Fruit fly (Drosophila melanogaster) Kc167 (cell line): ENCODE measurements around the gene Mcm2.

ENCODE experiments used
- Myc ChIP-seq: fragments of >200 bp; optimal IDR thresholded peaks from 2 replicates; lab custom pipeline; 2017; ENCODE audit warnings: missing external identifiers
- Sin3A ChIP-seq: fragments of >200 bp; optimal IDR thresholded peaks from 2 replicates; lab custom pipeline; 2018; ENCODE audit warnings: missing external identifiers
- h ChIP-seq: fragments of >200 bp; optimal IDR thresholded peaks from 3 replicates; lab custom pipeline; 2018; ENCODE audit warnings: missing external identifiers
- insv ChIP-seq: fragments of >200 bp; optimal IDR thresholded peaks from 3 replicates; lab custom pipeline; 2018; ENCODE audit warnings: missing external identifiers
- psq ChIP-seq: fragments of >200 bp; optimal IDR thresholded peaks from 2 replicates; lab custom pipeline; 2017; ENCODE audit warnings: missing external identifiers
- ttk ChIP-seq: sonication (Bioruptor generic); optimal IDR thresholded peaks from 2 replicates; lab custom pipeline; 2017; ENCODE audit warnings: missing external identifiers

The Mcm2 gene

DNA sequence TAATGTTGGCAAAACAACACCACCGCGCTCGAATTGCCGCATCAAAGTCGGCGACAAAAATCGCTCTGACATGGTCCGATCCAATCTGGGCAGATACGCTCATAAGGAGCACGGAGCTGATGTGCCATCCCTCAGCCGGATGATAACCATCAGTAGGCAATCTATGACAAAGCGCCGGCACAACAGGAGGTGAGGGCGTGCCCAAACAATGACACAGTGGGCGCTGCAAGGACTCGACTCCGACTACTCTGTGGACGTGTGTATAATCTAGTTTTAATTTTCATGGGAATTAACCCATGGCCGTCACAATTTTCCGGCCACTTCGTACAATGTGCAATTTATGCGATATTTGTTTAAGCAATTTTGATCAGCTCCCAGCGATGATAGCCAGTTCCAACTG, 10.3 kb downstream of the Mcm2 start:
- TF ChIP-seq psq (lab: Kevin White, UChicago) (no peak), insv (no peak), Sin3A (lab: Kevin White, UChicago) (no peak), Myc (lab: Kevin White, UChicago) (no peak), ttk (lab: Kevin White, UChicago) (no peak), h (lab: Kevin White, UChicago) (no peak)

dm6 chr3R:8277494-8278293, 12.9 kb downstream of the Mcm2 start, which contains the start of gene ato:
Gene ato, plus strand, starts transcription at chr3R:8278052.
- TF ChIP-seq psq (lab: Kevin White, UChicago) (no peak), h (lab: Kevin White, UChicago) (no peak), Myc (lab: Kevin White, UChicago) (no peak), ttk (lab: Kevin White, UChicago) (no peak), insv (no peak)

DNA sequence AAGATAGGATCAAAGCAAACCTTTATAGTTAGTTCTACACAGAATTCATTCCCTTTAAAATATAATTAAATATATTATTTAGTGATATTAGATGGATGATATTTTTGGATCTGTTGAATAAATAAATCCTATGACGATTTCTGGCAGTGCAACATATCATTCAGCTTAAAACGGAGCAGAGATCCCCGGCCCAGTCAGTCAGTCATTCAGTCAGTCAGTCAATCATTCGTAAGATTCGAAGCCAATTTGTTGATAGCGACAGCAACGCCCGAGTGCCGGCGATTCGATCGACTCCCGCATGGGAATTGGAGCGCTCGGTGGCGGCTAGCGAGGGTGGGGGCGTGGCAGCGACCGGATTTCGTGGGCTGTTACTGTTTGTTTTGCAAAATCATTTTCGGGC, 15.2 kb downstream of the Mcm2 start:
- no peak for TF ChIP-seq h (lab: Kevin White, UChicago)
- no peak for TF ChIP-seq insv
- no peak for TF ChIP-seq ttk (lab: Kevin White, UChicago)
- no peak for TF ChIP-seq psq (lab: Kevin White, UChicago)
- TF ChIP-seq Myc (lab: Kevin White, UChicago), result no peak
- no peak for TF ChIP-seq Sin3A (lab: Kevin White, UChicago)

dm6 chr3R:8282727-8283126, 18.0 kb downstream of the Mcm2 start:
- TF ChIP-seq insv, result no peak
- no peak for TF ChIP-seq psq (lab: Kevin White, UChicago)
- no peak for TF ChIP-seq Sin3A (lab: Kevin White, UChicago)
- no peak for TF ChIP-seq h (lab: Kevin White, UChicago)
- no peak for TF ChIP-seq ttk (lab: Kevin White, UChicago)
- no peak for TF ChIP-seq Myc (lab: Kevin White, UChicago)

- TF ChIP-seq Myc (lab: Kevin White, UChicago) (no peak), psq (lab: Kevin White, UChicago) (no peak), Sin3A (lab: Kevin White, UChicago) (no peak), h (lab: Kevin White, UChicago) (no peak), ttk (lab: Kevin White, UChicago) (no peak), insv (no peak)
Measured at dm6 chr3R:8284234-8284633, 19.5 kb downstream of the Mcm2 start.

- TF ChIP-seq ttk (lab: Kevin White, UChicago), result no peak
- no peak for TF ChIP-seq psq (lab: Kevin White, UChicago)
- TF ChIP-seq Myc (lab: Kevin White, UChicago), result no peak
- no peak for TF ChIP-seq h (lab: Kevin White, UChicago)
- TF ChIP-seq Sin3A (lab: Kevin White, UChicago), result no peak
- TF ChIP-seq insv, result no peak
Measured at dm6 chr3R:8285727-8286344, 21.1 kb downstream of the Mcm2 start.

- no peak for TF ChIP-seq insv
- no peak for TF ChIP-seq ttk (lab: Kevin White, UChicago)
- TF ChIP-seq h (lab: Kevin White, UChicago), result no peak
- TF ChIP-seq psq (lab: Kevin White, UChicago), result no peak
- no peak for TF ChIP-seq Sin3A (lab: Kevin White, UChicago)
- TF ChIP-seq Myc (lab: Kevin White, UChicago), result no peak
Measured at dm6 chr3R:8287697-8288096, 22.9 kb downstream of the Mcm2 start, which contains the start of gene Nazo. Gene Nazo, plus strand, starts transcription at chr3R:8287876.

DNA sequence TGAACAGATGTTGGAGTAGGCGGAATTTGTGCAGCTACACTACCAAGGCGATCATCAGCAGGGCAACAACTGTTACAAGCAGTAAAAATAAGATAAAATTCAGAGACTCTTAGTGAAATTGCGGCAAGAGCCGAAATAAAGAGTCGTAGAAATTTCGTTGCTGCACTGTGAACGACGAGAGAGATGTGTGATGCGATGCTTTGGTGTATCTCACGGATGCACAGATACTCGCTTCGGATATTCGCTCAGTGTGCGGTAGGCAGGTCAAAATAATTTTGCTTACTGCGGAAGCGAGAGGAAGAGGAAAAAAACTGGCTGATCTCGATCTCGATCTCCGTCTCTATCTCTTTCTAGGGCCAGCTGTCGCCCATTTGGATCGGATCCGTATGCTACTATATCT, 24.0 kb downstream of the Mcm2 start:
- TF ChIP-seq insv (no peak), Myc (lab: Kevin White, UChicago) (no peak), ttk (lab: Kevin White, UChicago) (no peak), h (lab: Kevin White, UChicago) (no peak), psq (lab: Kevin White, UChicago) (no peak), Sin3A (lab: Kevin White, UChicago) (no peak)

DNA sequence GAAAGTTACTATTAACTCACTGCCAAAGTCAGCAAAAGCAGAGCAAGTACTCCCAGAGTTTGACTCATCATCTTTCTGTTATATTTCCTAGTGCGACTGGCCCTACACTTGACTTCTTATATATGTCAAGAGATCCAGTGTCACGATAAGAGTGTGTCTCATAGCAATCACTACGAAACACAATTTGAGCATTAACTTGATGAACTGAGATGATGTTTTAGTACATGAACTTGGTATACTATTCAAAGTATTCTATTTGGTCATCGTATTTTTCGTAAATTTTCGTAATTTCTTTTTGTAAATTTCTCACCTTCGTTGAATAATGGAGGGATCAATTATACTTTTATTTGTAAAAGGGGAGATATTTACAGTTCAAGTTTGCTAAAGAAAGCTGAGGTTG, 25.7 kb downstream of the Mcm2 start, which contains the start of gene CG11672:
Gene CG11672 (minus strand): TSS at position 101 of the 400 bp plus-strand sequence.
- TF ChIP-seq ttk (lab: Kevin White, UChicago) (no peak), insv (no peak), Sin3A (lab: Kevin White, UChicago) (no peak), Myc (lab: Kevin White, UChicago) (no peak), h (lab: Kevin White, UChicago) (no peak), psq (lab: Kevin White, UChicago) (no peak)

- no peak for TF ChIP-seq ttk (lab: Kevin White, UChicago)
- TF ChIP-seq h (lab: Kevin White, UChicago), result no peak
- no peak for TF ChIP-seq Sin3A (lab: Kevin White, UChicago)
- no peak for TF ChIP-seq psq (lab: Kevin White, UChicago)
- TF ChIP-seq Myc (lab: Kevin White, UChicago), result no peak
- TF ChIP-seq insv, result no peak
Measured at dm6 chr3R:8290940-8291339, 26.2 kb downstream of the Mcm2 start, which contains the start of gene CG31464. Gene CG31464, plus strand, starts transcription at chr3R:8291240.

- TF ChIP-seq insv, result no peak
- TF ChIP-seq Sin3A (lab: Kevin White, UChicago), result no peak
- TF ChIP-seq Myc (lab: Kevin White, UChicago), result no peak
- TF ChIP-seq ttk (lab: Kevin White, UChicago), result no peak
- TF ChIP-seq h (lab: Kevin White, UChicago), result no peak
- TF ChIP-seq psq (lab: Kevin White, UChicago), result no peak
Measured at dm6 chr3R:8292034-8292433, 27.3 kb downstream of the Mcm2 start, which contains the start of gene CG31463. Gene CG31463, plus strand, starts transcription at chr3R:8292335.
